Worm (Caenorhabditis elegans): ENCODE results near the gene npr-2.

The npr-2 gene

DNA sequence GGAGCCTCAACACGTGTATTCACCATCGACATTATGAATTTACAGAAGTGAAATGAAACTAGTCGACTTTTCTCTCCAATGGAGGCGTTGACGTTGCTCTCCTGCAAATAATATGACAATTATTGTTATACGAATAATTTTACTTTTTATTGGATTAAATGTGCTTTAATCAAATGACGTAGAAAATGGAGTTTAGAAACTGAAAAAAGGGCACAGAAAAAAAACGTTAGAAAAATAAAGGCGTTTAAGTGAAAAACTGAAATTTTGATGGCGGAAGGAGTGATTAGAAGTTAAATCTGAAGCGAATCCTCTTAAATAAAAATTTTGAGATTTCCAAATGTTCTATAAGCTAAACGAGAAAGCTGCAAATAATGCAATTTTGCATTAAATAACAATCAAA, at the start of gene npr-2:
Gene npr-2 (minus strand): TSS at position 101 of the 400 bp plus-strand sequence.
- no peak for TF ChIP-seq ceh-13 (GFP tag; optimal IDR thresholded peaks at IDR 0.05)

DNA sequence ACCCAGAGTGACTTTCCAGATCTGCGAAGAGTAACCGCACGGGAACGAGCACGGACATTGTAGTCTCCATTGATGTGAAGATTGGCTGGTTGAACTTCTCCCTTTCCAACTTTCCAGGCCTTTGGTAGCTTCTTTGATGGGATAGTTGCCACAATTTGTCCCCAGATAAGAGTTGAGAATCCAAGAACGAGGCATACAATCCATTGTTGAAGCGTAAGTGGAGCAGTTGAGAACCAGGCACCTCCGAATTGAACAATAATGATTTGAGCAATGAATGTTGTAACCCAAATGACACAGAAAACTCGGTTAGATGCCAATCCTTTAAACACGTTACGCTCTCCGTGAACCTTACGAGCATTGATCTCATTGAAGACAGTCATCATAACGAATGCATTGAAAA, 47.1 kb upstream of the npr-2 start:
- TF ChIP-seq hmg-4 (GFP tag; optimal IDR thresholded peaks at IDR 0.05) (no peak), F13C5.2 (tag; optimal IDR thresholded peaks at IDR 0.05) (no peak), ceh-13 (GFP tag; optimal IDR thresholded peaks at IDR 0.05) (no peak)

DNA sequence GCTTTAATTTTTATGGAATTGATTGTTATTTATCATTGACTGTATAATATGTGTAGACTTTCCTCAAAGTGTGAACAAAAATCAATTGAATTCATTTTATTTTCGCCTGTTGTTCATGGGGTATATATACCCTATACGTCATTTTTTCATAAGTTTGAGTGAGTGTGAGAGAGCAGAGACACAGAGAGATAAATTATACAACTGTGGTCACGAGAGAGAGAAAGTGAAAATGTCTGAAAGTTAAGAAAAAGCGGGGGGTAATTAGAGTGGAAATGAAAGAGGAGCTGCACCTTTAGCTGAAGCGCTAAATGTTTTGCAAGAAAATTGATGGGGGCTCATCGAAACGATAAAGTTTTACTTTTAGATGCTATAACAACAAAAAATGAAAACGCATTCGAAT, 45.9 kb upstream of the npr-2 start:
- TF ChIP-seq ama-1 (optimal IDR thresholded peaks at IDR 0.05) (no peak), ceh-13 (GFP tag; optimal IDR thresholded peaks at IDR 0.05) (no peak), scrt-1 (GFP tag; IDR thresholded peaks at IDR 0.05) (no peak), sea-1 (GFP tag; conservative IDR thresholded peaks at IDR 0.05) (no peak), flt-1 (GFP tag; IDR thresholded peaks at IDR 0.05) (no peak), tbx-37 (GFP tag; conservative IDR thresholded peaks at IDR 0.05) (no peak), aly-1 (tag; optimal IDR thresholded peaks at IDR 0.05) (no peak), ets-7 (tag; optimal IDR thresholded peaks at IDR 0.05) (no peak), pes-1 (GFP tag; IDR thresholded peaks at IDR 0.05) (no peak), tbx-11 (GFP tag; IDR thresholded peaks at IDR 0.05) (no peak), hmg-4 (GFP tag; optimal IDR thresholded peaks at IDR 0.05) (no peak), hmbx-1 (tag; optimal IDR thresholded peaks at IDR 0.05) (no peak), ceh-36 (tag; optimal IDR thresholded peaks at IDR 0.05) (no peak)

DNA sequence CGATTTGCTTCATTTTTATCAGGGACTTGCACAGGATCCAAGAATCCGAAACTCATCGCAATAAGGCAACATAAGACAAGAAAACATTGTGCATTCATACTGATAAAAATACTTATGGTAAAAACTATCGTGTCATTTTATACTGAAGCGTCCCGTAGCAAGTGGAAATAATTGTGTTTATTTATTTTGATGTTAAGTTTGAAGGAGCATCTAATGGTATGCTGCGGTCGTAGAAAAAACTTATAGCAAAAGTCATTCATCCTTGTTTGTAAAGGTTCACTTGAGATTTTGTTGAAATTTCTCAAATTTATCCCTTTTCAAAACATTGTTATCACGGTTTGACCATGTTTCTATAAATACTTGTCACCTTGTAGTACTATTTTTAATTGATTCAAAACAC, 45.1 kb upstream of the npr-2 start, which contains the start of gene W09C2.10:
Gene W09C2.10 (minus strand): TSS at position 101 of the 400 bp plus-strand sequence.
- no peak for TF ChIP-seq tbx-37 (GFP tag; conservative IDR thresholded peaks at IDR 0.05)
- TF ChIP-seq aly-1 (tag; optimal IDR thresholded peaks at IDR 0.05) = no peak
- no peak for TF ChIP-seq pes-1 (GFP tag; IDR thresholded peaks at IDR 0.05)
- TF ChIP-seq hmbx-1 (tag; optimal IDR thresholded peaks at IDR 0.05) = no peak
- no peak for TF ChIP-seq B0310.2 (tag; optimal IDR thresholded peaks at IDR 0.05)
- no peak for TF ChIP-seq hmg-4 (GFP tag; optimal IDR thresholded peaks at IDR 0.05)
- no peak for TF ChIP-seq ceh-36 (tag; optimal IDR thresholded peaks at IDR 0.05)

DNA sequence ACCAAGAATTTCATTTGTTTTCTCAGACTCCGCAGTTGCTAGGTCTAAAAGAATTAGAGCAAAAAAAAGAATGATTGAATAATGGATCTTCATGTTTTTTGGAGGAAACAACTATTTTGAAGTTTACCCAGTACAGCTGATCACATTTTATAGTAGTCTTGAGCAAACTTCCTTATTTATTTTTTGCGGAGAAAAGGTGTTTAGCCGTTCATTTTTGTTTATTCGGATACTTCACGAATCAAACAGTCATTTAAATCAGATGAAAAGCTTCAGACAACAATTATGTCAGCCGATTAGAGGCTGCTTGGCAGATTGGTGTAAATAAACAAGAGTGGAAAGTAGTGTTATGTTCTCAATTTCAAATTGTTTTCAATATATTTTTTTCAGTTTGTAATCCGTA, 44.4 kb upstream of the npr-2 start, which contains the start of gene W09C2.8:
Gene W09C2.8 (minus strand): TSS at position 101 of the 400 bp plus-strand sequence.
- TF ChIP-seq ets-7 (tag; optimal IDR thresholded peaks at IDR 0.05) = no peak
- TF ChIP-seq ceh-36 (tag; optimal IDR thresholded peaks at IDR 0.05) = no peak
- no peak for TF ChIP-seq scrt-1 (GFP tag; IDR thresholded peaks at IDR 0.05)
- no peak for TF ChIP-seq pes-1 (GFP tag; IDR thresholded peaks at IDR 0.05)
- no peak for TF ChIP-seq hnd-1 (tag; optimal IDR thresholded peaks at IDR 0.05)
- TF ChIP-seq F13C5.2 (tag; optimal IDR thresholded peaks at IDR 0.05) = no peak
- TF ChIP-seq sea-1 (GFP tag; conservative IDR thresholded peaks at IDR 0.05) = no peak
- TF ChIP-seq tbx-37 (GFP tag; conservative IDR thresholded peaks at IDR 0.05) = no peak
- TF ChIP-seq aly-1 (tag; optimal IDR thresholded peaks at IDR 0.05) = no peak
- TF ChIP-seq hmbx-1 (tag; optimal IDR thresholded peaks at IDR 0.05) = no peak
- TF ChIP-seq ama-1 (optimal IDR thresholded peaks at IDR 0.05) = no peak
- TF ChIP-seq tra-4 (tag; optimal IDR thresholded peaks at IDR 0.05) = no peak
- TF ChIP-seq B0310.2 (tag; optimal IDR thresholded peaks at IDR 0.05) = no peak
- no peak for TF ChIP-seq tbx-11 (GFP tag; IDR thresholded peaks at IDR 0.05)
- no peak for TF ChIP-seq hmg-4 (GFP tag; optimal IDR thresholded peaks at IDR 0.05)
- TF ChIP-seq flt-1 (GFP tag; IDR thresholded peaks at IDR 0.05) = no peak
- TF ChIP-seq ceh-13 (GFP tag; optimal IDR thresholded peaks at IDR 0.05) = no peak

DNA sequence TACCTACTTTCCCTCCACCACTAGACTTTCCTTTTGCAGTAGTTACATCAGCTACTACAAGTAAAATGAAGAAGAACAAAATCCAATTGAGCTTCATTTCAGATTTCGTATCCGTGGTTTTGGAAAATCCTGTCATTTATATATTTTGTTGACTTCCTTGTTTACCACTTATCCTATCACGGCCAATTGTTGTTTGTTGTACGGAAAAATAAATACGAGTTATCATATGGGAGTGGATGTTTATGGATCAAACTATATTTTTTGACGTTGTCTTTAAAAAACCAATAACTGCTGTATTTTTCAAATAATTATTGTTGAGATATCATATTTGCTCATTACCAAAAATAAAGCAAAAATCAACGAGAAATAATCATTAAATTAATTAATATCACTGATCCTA, 43.3 kb upstream of the npr-2 start, which contains the start of gene W09C2.9:
Gene W09C2.9 (minus strand): TSS at position 101 of the 400 bp plus-strand sequence.
- TF ChIP-seq tbx-37 (GFP tag; conservative IDR thresholded peaks at IDR 0.05) (no peak), tra-4 (tag; optimal IDR thresholded peaks at IDR 0.05) (no peak), hmg-4 (GFP tag; optimal IDR thresholded peaks at IDR 0.05) (no peak), ceh-36 (tag; optimal IDR thresholded peaks at IDR 0.05) (no peak), ceh-13 (GFP tag; optimal IDR thresholded peaks at IDR 0.05) (no peak), scrt-1 (GFP tag; IDR thresholded peaks at IDR 0.05) (no peak), ets-7 (tag; optimal IDR thresholded peaks at IDR 0.05) (no peak), tbx-11 (GFP tag; IDR thresholded peaks at IDR 0.05) (no peak), F13C5.2 (tag; optimal IDR thresholded peaks at IDR 0.05) (no peak), hnd-1 (tag; optimal IDR thresholded peaks at IDR 0.05) (no peak), pes-1 (GFP tag; IDR thresholded peaks at IDR 0.05) (no peak), ama-1 (optimal IDR thresholded peaks at IDR 0.05) (no peak), aly-1 (tag; optimal IDR thresholded peaks at IDR 0.05) (no peak), B0310.2 (tag; optimal IDR thresholded peaks at IDR 0.05) (no peak), flt-1 (GFP tag; IDR thresholded peaks at IDR 0.05) (no peak), hmbx-1 (tag; optimal IDR thresholded peaks at IDR 0.05) (no peak), sea-1 (GFP tag; conservative IDR thresholded peaks at IDR 0.05) (no peak)

DNA sequence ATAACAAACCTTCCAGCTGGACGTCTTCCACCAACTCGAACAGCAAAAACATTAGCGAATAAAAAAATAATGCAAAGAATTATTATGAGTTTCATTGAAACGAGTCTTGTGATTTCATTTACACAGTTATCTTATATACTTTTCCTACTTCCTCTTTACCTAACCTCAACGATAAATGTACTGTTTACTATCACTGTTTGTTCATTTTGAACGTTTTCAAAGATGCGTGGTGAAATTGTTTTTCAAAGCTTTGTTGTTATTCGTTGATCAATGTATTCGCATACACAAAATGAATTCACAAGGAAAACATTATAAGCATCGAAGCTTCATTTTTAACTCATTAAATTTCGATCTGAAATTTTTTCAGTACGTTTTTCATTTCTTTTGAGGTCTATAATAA, 42.4 kb upstream of the npr-2 start, which contains the start of gene W09C2.7:
Gene W09C2.7 (minus strand): TSS at position 101 of the 400 bp plus-strand sequence.
- TF ChIP-seq ets-7 (tag; optimal IDR thresholded peaks at IDR 0.05) = no peak
- TF ChIP-seq flt-1 (GFP tag; IDR thresholded peaks at IDR 0.05) = no peak
- TF ChIP-seq ama-1 (optimal IDR thresholded peaks at IDR 0.05) = no peak
- TF ChIP-seq tra-4 (tag; optimal IDR thresholded peaks at IDR 0.05) = no peak
- no peak for TF ChIP-seq hmbx-1 (tag; optimal IDR thresholded peaks at IDR 0.05)
- no peak for TF ChIP-seq scrt-1 (GFP tag; IDR thresholded peaks at IDR 0.05)
- no peak for TF ChIP-seq ceh-36 (tag; optimal IDR thresholded peaks at IDR 0.05)
- no peak for TF ChIP-seq hmg-4 (GFP tag; optimal IDR thresholded peaks at IDR 0.05)
- no peak for TF ChIP-seq aly-1 (tag; optimal IDR thresholded peaks at IDR 0.05)
- TF ChIP-seq hnd-1 (tag; optimal IDR thresholded peaks at IDR 0.05) = no peak
- no peak for TF ChIP-seq sea-1 (GFP tag; conservative IDR thresholded peaks at IDR 0.05)
- TF ChIP-seq tbx-11 (GFP tag; IDR thresholded peaks at IDR 0.05) = no peak
- no peak for TF ChIP-seq tbx-37 (GFP tag; conservative IDR thresholded peaks at IDR 0.05)

DNA sequence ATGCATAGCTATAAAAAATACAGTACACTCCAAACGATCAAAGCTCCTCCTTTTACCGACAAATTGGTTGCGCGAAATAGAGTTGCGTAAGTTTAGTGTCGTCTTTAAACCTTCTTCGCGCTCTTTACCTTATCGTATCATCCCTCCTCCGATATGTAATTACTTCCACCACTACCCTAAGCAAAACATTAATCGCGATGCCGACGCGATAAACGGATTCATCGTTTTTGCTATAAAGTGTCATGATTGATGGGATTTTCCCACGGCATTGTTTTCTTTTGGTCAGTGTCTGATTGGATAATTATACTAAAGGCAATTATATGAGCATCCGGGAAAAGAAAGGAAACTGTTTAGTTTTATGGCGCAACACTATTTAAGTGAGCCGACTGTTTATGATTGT, 38.9 kb upstream of the npr-2 start:
- TF ChIP-seq tbx-11 (GFP tag; IDR thresholded peaks at IDR 0.05) (no peak), flt-1 (GFP tag; IDR thresholded peaks at IDR 0.05) (no peak), ets-7 (tag; optimal IDR thresholded peaks at IDR 0.05) (no peak), B0310.2 (tag; optimal IDR thresholded peaks at IDR 0.05) (no peak), scrt-1 (GFP tag; IDR thresholded peaks at IDR 0.05) (no peak), F13C5.2 (tag; optimal IDR thresholded peaks at IDR 0.05) (no peak), ceh-36 (tag; optimal IDR thresholded peaks at IDR 0.05) (no peak), hmg-4 (GFP tag; optimal IDR thresholded peaks at IDR 0.05) (no peak), aly-1 (tag; optimal IDR thresholded peaks at IDR 0.05) (no peak), tbx-37 (GFP tag; conservative IDR thresholded peaks at IDR 0.05) (no peak), tra-4 (tag; optimal IDR thresholded peaks at IDR 0.05) (no peak), sea-1 (GFP tag; conservative IDR thresholded peaks at IDR 0.05) (no peak), pes-1 (GFP tag; IDR thresholded peaks at IDR 0.05) (no peak), ama-1 (optimal IDR thresholded peaks at IDR 0.05) (no peak)

All from whole organism, early embryonic.